Worm (Caenorhabditis elegans) whole organism, L4/young adult: ENCODE data around the gene magu-1.

Experiments
- W03F9.2 ChIP-seq: fragments of 150-350 bp; optimal IDR thresholded peaks from 2 replicates; lab custom pipeline; 2014; ENCODE audit warnings: missing biosample characterization, missing genetic modification characterization
- dao-5 ChIP-seq: sonication (generic microtip); optimal IDR thresholded peaks from 2 replicates; lab custom pipeline; 2016; ENCODE audit warnings: missing genotype, missing genetic modification characterization, moderate library complexity, missing compliant biosample characterization
- him-1 ChIP-seq: sonication (generic microtip); optimal IDR thresholded peaks from 2 replicates; lab custom pipeline; 2016; ENCODE audit warnings: missing genotype, missing genetic modification reagents, missing genetic modification characterization, missing compliant biosample characterization

DNA sequence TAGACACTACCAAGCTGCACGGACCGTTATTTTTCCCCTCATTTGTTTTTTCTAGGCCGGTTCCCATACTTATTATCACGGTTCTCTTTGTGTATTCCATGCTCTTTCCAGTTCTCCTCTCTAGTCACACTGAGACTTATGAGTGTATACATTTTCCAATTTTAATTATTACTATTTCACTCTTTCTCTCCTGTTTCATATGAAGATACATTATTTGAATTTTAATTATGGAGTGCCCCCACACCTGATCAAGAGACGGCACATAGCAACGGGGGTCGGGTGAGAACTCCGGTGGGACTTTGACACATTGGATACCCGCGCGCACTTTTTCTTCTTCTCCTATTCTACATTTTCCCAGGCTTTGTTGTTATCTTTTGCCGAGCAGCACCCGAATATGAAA lies 31.6 kb downstream of the magu-1 start, which contains the start of gene affl-1:
- TF ChIP-seq him-1 (no peak), W03F9.2 (tag; lab: Kevin White, UChicago) (no peak), dao-5 (tag; lab: Kevin White, UChicago) (no peak)
